Fruit fly (Drosophila melanogaster): Measurements from ENCODE around the gene Mhc.
A peak's percentile ranks its signal among the peaks of the same experiment; 100 is the strongest.

Gene Mhc

dm6 chr2L:16719643-16720515 lies 46.5 kb upstream of the Mhc start, which contains the start of gene Cyt-c-p (continued):
- peak; percentile 27 for TF ChIP-seq CG8089 (GFP tag; optimal IDR thresholded peaks at IDR 0.05)
- no peak for TF ChIP-seq CG1602 (GFP tag; optimal IDR thresholded peaks at IDR 0.05)
- peak; percentile 4 for TF ChIP-seq CG2875 (GFP tag; optimal IDR thresholded peaks at IDR 0.05)
- no peak for TF ChIP-seq lbe (GFP tag; optimal IDR thresholded peaks at IDR 0.05)
- no peak for TF ChIP-seq slp2 (GFP tag; optimal IDR thresholded peaks at IDR 0.05)
- TF ChIP-seq CG17359 (tag; optimal IDR thresholded peaks at IDR 0.05): no peak
- peak; percentile 32 for TF ChIP-seq Bdp1 (GFP tag; optimal IDR thresholded peaks at IDR 0.05)
- TF ChIP-seq Med (GFP tag): peak; percentile 89
- peak; percentile 43 for TF ChIP-seq CG13296 (GFP tag; optimal IDR thresholded peaks at IDR 0.05)
- TF ChIP-seq CG15073 (GFP tag; optimal IDR thresholded peaks at IDR 0.05): no peak
- peak in 1 of 3 experiments; percentile 17 for TF ChIP-seq Stat92E (GFP tag; optimal IDR thresholded peaks at IDR 0.05)
- TF ChIP-seq gsb-n (tag; optimal IDR thresholded peaks at IDR 0.05): peak; percentile 13
- TF ChIP-seq pzg (GFP tag; optimal IDR thresholded peaks at IDR 0.05): peak; percentile 93
- TF ChIP-seq Asciz (GFP tag; optimal IDR thresholded peaks at IDR 0.05): peak; percentile 34
- peak; percentile 75 for TF ChIP-seq hkb (optimal IDR thresholded peaks at IDR 0.05)
- TF ChIP-seq hkb (GFP tag; IDR thresholded peaks at IDR 0.05): 0 out of 2 replicates have a peak, but pooled peaks have one; percentile 25
- TF ChIP-seq unc-4 (GFP tag; IDR thresholded peaks at IDR 0.05; ENCODE audit: partially characterized antibody): peak; percentile 66
- TF ChIP-seq lola (GFP tag; optimal IDR thresholded peaks at IDR 0.05): peak in 1 of 3 experiments; percentile 3
- TF ChIP-seq CG33557 (GFP tag; optimal IDR thresholded peaks at IDR 0.05): peak; percentile 16
- TF ChIP-seq nmo (GFP tag; optimal IDR thresholded peaks at IDR 0.05): peak; percentile 73
- TF ChIP-seq CG12219 (GFP tag; optimal IDR thresholded peaks at IDR 0.05): no peak
- TF ChIP-seq CrebB (tag; optimal IDR thresholded peaks at IDR 0.05): no peak
- TF ChIP-seq CG12659 (GFP tag; optimal IDR thresholded peaks at IDR 0.05): peak; percentile 81
- TF ChIP-seq MBD-R2 (GFP tag; IDR thresholded peaks at IDR 0.05): peak; percentile 60
- TF ChIP-seq Fer1 (GFP tag; optimal IDR thresholded peaks at IDR 0.05): peak; percentile 31
- TF ChIP-seq CG12942 (GFP tag; optimal IDR thresholded peaks at IDR 0.05): no peak
- TF ChIP-seq H15 (GFP tag; IDR thresholded peaks at IDR 0.05): no peak
- TF ChIP-seq E2f1 (GFP tag; IDR thresholded peaks at IDR 0.05): no peak
- no peak for TF ChIP-seq Hey (tag; optimal IDR thresholded peaks at IDR 0.05)
- TF ChIP-seq ind (GFP tag; optimal IDR thresholded peaks at IDR 0.05): no peak
- TF ChIP-seq fd3F (GFP tag; optimal IDR thresholded peaks at IDR 0.05): no peak
- TF ChIP-seq disco-r (GFP tag; optimal IDR thresholded peaks at IDR 0.05): peak; percentile 25
- peak; percentile 7 for TF ChIP-seq ERR (GFP tag; optimal IDR thresholded peaks at IDR 0.05)
- TF ChIP-seq Sin3A (optimal IDR thresholded peaks at IDR 0.05): peak; percentile 91
- TF ChIP-seq CG14050 (GFP tag; IDR thresholded peaks at IDR 0.05): no peak
- no peak for TF ChIP-seq HHEX (GFP tag; optimal IDR thresholded peaks at IDR 0.05)
- peak; percentile 55 for TF ChIP-seq CG12391 (tag; optimal IDR thresholded peaks at IDR 0.05)
- TF ChIP-seq Deaf1 (tag; optimal IDR thresholded peaks at IDR 0.05): peak; percentile 87
- TF ChIP-seq HmgD (GFP tag; optimal IDR thresholded peaks at IDR 0.05): peak; percentile 62
- 0 out of 2 replicates have a peak, but pooled peaks have one; percentile 14 for TF ChIP-seq slbo (GFP tag; IDR thresholded peaks at IDR 0.05)
- TF ChIP-seq lov (optimal IDR thresholded peaks at IDR 0.05): no peak
- no peak for TF ChIP-seq lov (GFP tag; IDR thresholded peaks at IDR 0.05)
- peak; percentile 26; the same call in 1 of the 2 replicates for TF ChIP-seq onecut (GFP tag; IDR thresholded peaks at IDR 0.05)
- TF ChIP-seq Mes4 (GFP tag; optimal IDR thresholded peaks at IDR 0.05): peak; percentile 7
- no peak for TF ChIP-seq CG4424 (GFP tag; optimal IDR thresholded peaks at IDR 0.05)
- peak; percentile 4 for TF ChIP-seq CG10431 (GFP tag; optimal IDR thresholded peaks at IDR 0.05)
- peak; percentile 94 for TF ChIP-seq Abd-B (GFP tag; optimal IDR thresholded peaks at IDR 0.05)
- no peak for TF ChIP-seq CG8281 (tag; optimal IDR thresholded peaks at IDR 0.05)
- peak; percentile 36 for TF ChIP-seq CTCF (GFP tag; optimal IDR thresholded peaks at IDR 0.05)

All from whole organism, embryonic.